Worm (Caenorhabditis elegans): ENCODE measurements around the gene F32D8.12.
A peak's percentile ranks its signal among the peaks of the same experiment; 100 is the strongest.

The F32D8.12 gene

ce11 chrV:10940571-10940991, 49.8 kb upstream of the F32D8.12 start:
- TF ChIP-seq ama-1 (optimal IDR thresholded peaks at IDR 0.05) (peak; percentile 34), sem-4 (tag; optimal IDR thresholded peaks at IDR 0.05) (no peak), fos-1 (tag; optimal IDR thresholded peaks at IDR 0.05) (peak; percentile 74), Y55F3AM.14 (GFP tag; optimal IDR thresholded peaks at IDR 0.05) (peak; percentile 77), nhr-25 (tag; optimal IDR thresholded peaks at IDR 0.05) (peak; percentile 45), alr-1 (tag; optimal IDR thresholded peaks at IDR 0.05) (no peak), mdl-1 (tag; optimal IDR thresholded peaks at IDR 0.05) (peak in 1 of 2 experiments; percentile 24), snpc-4 (tag; optimal IDR thresholded peaks at IDR 0.05) (no peak), sma-3 (GFP tag; optimal IDR thresholded peaks at IDR 0.05) (peak; percentile 72), ztf-4 (tag; optimal IDR thresholded peaks at IDR 0.05) (peak; percentile 48), lin-13 (GFP tag; optimal IDR thresholded peaks at IDR 0.05) (peak; percentile 39), R02D3.7 (tag; optimal IDR thresholded peaks at IDR 0.05) (no peak), skn-1 (tag; optimal IDR thresholded peaks at IDR 0.05) (peak; percentile 75), nhr-11 (tag; optimal IDR thresholded peaks at IDR 0.05) (no peak), mbf-1 (tag; optimal IDR thresholded peaks at IDR 0.05) (no peak), nhr-129 (tag; optimal IDR thresholded peaks at IDR 0.05) (peak; percentile 100), unc-55 (GFP tag; optimal IDR thresholded peaks at IDR 0.05) (peak; percentile 59), nhr-21 (tag; optimal IDR thresholded peaks at IDR 0.05) (peak; percentile 56), C34F6.9 (tag; optimal IDR thresholded peaks at IDR 0.05) (peak; percentile 75), ZK546.5 (tag; optimal IDR thresholded peaks at IDR 0.05) (no peak), zag-1 (tag; optimal IDR thresholded peaks at IDR 0.05) (peak; percentile 27), blmp-1 (tag; optimal IDR thresholded peaks at IDR 0.05; ENCODE audit: insufficient read depth) (peak; percentile 71), crh-2 (tag; optimal IDR thresholded peaks at IDR 0.05) (peak; percentile 81), gmeb-1 (tag; optimal IDR thresholded peaks at IDR 0.05) (peak; percentile 62), lsy-2 (tag; optimal IDR thresholded peaks at IDR 0.05) (peak in 1 of 2 experiments; percentile 65), nhr-23 (tag; optimal IDR thresholded peaks at IDR 0.05) (no peak), ceh-16 (tag; optimal IDR thresholded peaks at IDR 0.05) (no peak), nhr-237 (tag; optimal IDR thresholded peaks at IDR 0.05) (no peak), sma-9 (GFP tag; optimal IDR thresholded peaks at IDR 0.05) (peak; percentile 67), sma-9 (tag; optimal IDR thresholded peaks at IDR 0.05) (no peak), F13H6.1 (tag; optimal IDR thresholded peaks at IDR 0.05) (peak; percentile 77), egl-27 (tag; optimal IDR thresholded peaks at IDR 0.05) (peak; percentile 75), ztf-11 (tag; optimal IDR thresholded peaks at IDR 0.05) (no peak)

- TF ChIP-seq mab-5 (tag; optimal IDR thresholded peaks at IDR 0.05) (no peak), unc-62 (GFP tag; optimal IDR thresholded peaks at IDR 0.05) (peak; percentile 24), nhr-21 (tag; optimal IDR thresholded peaks at IDR 0.05) (peak; percentile 68), sma-9 (GFP tag; optimal IDR thresholded peaks at IDR 0.05) (peak; percentile 65), sma-9 (tag; optimal IDR thresholded peaks at IDR 0.05) (no peak)
These were observed 49.3 kb upstream of the F32D8.12 start for ce11 chrV:10939990-10940570.

ce11 chrV:10938739-10939138, 47.9 kb upstream of the F32D8.12 start, which contains the start of gene F17C11.11:
F17C11.11 (minus strand) TSS chrV:10938817.
- TF ChIP-seq nhr-237 (tag; optimal IDR thresholded peaks at IDR 0.05) (no peak), sem-4 (tag; optimal IDR thresholded peaks at IDR 0.05) (no peak), ztf-1 (GFP tag; conservative IDR thresholded peaks at IDR 0.05) (no peak), lsy-2 (tag; optimal IDR thresholded peaks at IDR 0.05) (no peak), ceh-82 (tag; optimal IDR thresholded peaks at IDR 0.05) (no peak), gmeb-1 (tag; optimal IDR thresholded peaks at IDR 0.05) (peak; percentile 23), ztf-4 (tag; optimal IDR thresholded peaks at IDR 0.05) (no peak), elt-3 (tag; optimal IDR thresholded peaks at IDR 0.05) (no peak), nhr-129 (tag; optimal IDR thresholded peaks at IDR 0.05) (peak; percentile 99), nhr-10 (tag; optimal IDR thresholded peaks at IDR 0.05) (no peak), Y55F3AM.14 (GFP tag; optimal IDR thresholded peaks at IDR 0.05) (no peak), mdl-1 (tag; optimal IDR thresholded peaks at IDR 0.05) (no peak), lin-13 (GFP tag; optimal IDR thresholded peaks at IDR 0.05) (no peak), F13H6.1 (tag; optimal IDR thresholded peaks at IDR 0.05) (peak; percentile 26), unc-39 (tag; optimal IDR thresholded peaks at IDR 0.05) (no peak), aly-2 (tag; optimal IDR thresholded peaks at IDR 0.05) (no peak), lin-11 (tag; optimal IDR thresholded peaks at IDR 0.05) (no peak), elt-1 (tag; optimal IDR thresholded peaks at IDR 0.05) (no peak), C34F6.9 (tag; optimal IDR thresholded peaks at IDR 0.05) (peak; percentile 28), skn-1 (tag; optimal IDR thresholded peaks at IDR 0.05) (no peak), lin-39 (tag; optimal IDR thresholded peaks at IDR 0.05) (no peak), ztf-11 (tag; optimal IDR thresholded peaks at IDR 0.05) (no peak), blmp-1 (tag; optimal IDR thresholded peaks at IDR 0.05; ENCODE audit: insufficient read depth) (no peak), snpc-4 (tag; optimal IDR thresholded peaks at IDR 0.05) (no peak), ZK546.5 (tag; optimal IDR thresholded peaks at IDR 0.05) (no peak), nhr-25 (tag; optimal IDR thresholded peaks at IDR 0.05) (no peak), ceh-16 (tag; optimal IDR thresholded peaks at IDR 0.05) (no peak), alr-1 (tag; optimal IDR thresholded peaks at IDR 0.05) (no peak), crh-2 (tag; optimal IDR thresholded peaks at IDR 0.05) (peak; percentile 47), unc-62 (GFP tag; optimal IDR thresholded peaks at IDR 0.05) (no peak), egl-27 (tag; optimal IDR thresholded peaks at IDR 0.05) (no peak), fos-1 (tag; optimal IDR thresholded peaks at IDR 0.05) (peak; percentile 58), sma-9 (GFP tag; optimal IDR thresholded peaks at IDR 0.05) (peak; percentile 68), sma-9 (tag; optimal IDR thresholded peaks at IDR 0.05) (no peak), nhr-77 (tag; optimal IDR thresholded peaks at IDR 0.05) (no peak), nhr-11 (tag; optimal IDR thresholded peaks at IDR 0.05) (no peak), R02D3.7 (tag; optimal IDR thresholded peaks at IDR 0.05) (no peak), dmd-4 (tag; optimal IDR thresholded peaks at IDR 0.05) (no peak)
